Worm (Caenorhabditis elegans): ENCODE data around the gene Y50D7A.3.

Y50D7A.3 gene

DNA sequence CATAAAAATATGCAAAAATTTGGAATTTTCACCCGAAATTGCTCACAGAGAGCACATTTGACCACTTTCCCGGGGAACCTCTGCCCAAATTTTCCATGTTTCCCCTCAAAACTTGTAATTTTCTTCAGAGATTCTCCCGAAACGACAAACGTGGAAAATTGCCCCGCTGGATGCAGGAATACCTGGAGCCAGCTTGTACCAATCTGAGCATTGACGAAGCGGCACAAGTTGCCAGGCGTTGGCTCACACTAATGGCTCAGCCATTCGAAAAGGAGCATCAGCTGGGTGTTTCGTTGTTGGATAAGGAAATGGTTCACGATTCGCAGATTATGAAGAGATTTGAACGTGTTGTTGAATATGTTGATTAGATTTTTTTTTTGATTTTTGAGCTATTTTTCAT is 28.2 kb downstream of the Y50D7A.3 start:
- TF ChIP-seq lsl-1 (GFP tag; optimal IDR thresholded peaks at IDR 0.05): no peak
- no peak for TF ChIP-seq atf-7 (tag; optimal IDR thresholded peaks at IDR 0.05)
- TF ChIP-seq nhr-179 (tag; optimal IDR thresholded peaks at IDR 0.05): no peak
- no peak for TF ChIP-seq snpc-1.3 (tag; optimal IDR thresholded peaks at IDR 0.05; ENCODE audit: insufficient read depth)
- no peak for TF ChIP-seq hmg-20 (GFP tag; IDR thresholded peaks at IDR 0.05)
- no peak for TF ChIP-seq nfyb-1 (GFP tag; IDR thresholded peaks at IDR 0.05)
- no peak for TF ChIP-seq cebp-2 (GFP tag; IDR thresholded peaks at IDR 0.05)
- TF ChIP-seq snpc-3.4 (tag; optimal IDR thresholded peaks at IDR 0.05): no peak
- TF ChIP-seq lir-1 (GFP tag; conservative IDR thresholded peaks at IDR 0.05): no peak
- TF ChIP-seq ztf-25 (GFP tag; IDR thresholded peaks at IDR 0.05): no peak
- TF ChIP-seq ceh-27 (GFP tag; optimal IDR thresholded peaks at IDR 0.05): no peak

DNA sequence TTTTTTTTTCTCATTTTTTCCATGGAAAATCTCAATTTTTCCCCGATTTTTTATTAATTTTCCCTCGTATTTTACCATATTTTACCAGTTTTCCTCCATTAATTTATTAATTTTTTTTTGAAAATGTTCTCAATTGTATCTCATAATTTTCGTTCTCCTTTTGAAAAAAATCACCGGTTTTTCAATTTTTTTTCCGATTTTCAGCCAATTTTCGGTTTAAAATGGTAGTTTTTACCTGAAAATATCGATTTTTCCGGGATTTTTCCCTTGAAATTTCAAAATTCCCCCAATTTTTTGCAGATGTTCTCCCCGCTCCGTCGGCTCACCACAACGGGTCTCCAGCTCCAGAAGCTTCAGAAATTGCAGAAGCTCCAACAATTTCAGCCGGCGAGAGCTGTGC is 29.5 kb downstream of the Y50D7A.3 start, which contains the start of gene taco-1:
TSS of gene taco-1 (plus strand) at position 301 of the 400 bp plus-strand sequence.
- TF ChIP-seq zim-3 (tag; optimal IDR thresholded peaks at IDR 0.05): no peak
- TF ChIP-seq lir-1 (GFP tag; conservative IDR thresholded peaks at IDR 0.05): no peak
- TF ChIP-seq B0336.3 (GFP tag; IDR thresholded peaks at IDR 0.05): no peak
- TF ChIP-seq tbp1 (GFP tag; optimal IDR thresholded peaks at IDR 0.05): no peak
- TF ChIP-seq fkh-3 (tag; optimal IDR thresholded peaks at IDR 0.05): no peak
- no peak for TF ChIP-seq B0019.2 (GFP tag; conservative IDR thresholded peaks at IDR 0.05)
- no peak for TF ChIP-seq xnd-1 (tag; optimal IDR thresholded peaks at IDR 0.05)
- no peak for TF ChIP-seq nhr-90 (tag; optimal IDR thresholded peaks at IDR 0.05)
- no peak for TF ChIP-seq dox-1 (GFP tag; IDR thresholded peaks at IDR 0.05)
- no peak for TF ChIP-seq attf-6 (GFP tag; IDR thresholded peaks at IDR 0.05)
- no peak for TF ChIP-seq rcor-1 (GFP tag; IDR thresholded peaks at IDR 0.05)
- no peak for TF ChIP-seq ztf-6 (GFP tag; IDR thresholded peaks at IDR 0.05)
- no peak for TF ChIP-seq attf-3 (GFP tag; conservative IDR thresholded peaks at IDR 0.05)
- no peak for TF ChIP-seq F39B2.1 (GFP tag; IDR thresholded peaks at IDR 0.05)

DNA sequence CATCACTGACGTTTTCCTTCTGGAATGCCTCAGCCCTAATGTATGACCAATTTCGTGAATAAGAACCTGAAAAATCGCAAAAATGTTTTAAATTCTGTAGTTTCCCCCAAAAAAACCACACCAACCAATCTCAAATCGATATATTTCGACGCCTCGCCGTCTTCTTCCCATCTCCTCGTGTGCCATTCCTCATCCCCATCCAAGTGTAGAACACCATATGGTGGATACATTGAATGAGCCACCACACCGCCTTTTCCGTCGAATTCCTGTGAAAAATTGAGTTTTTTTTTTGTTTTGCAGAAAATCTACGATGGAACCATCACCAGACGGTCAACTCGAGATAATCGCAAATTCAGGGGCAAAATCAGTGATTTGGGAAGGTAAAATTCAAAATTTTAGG is 38.0 kb downstream of the Y50D7A.3 start, which contains the start of gene Y50D7A.1:
TSS of gene Y50D7A.1 (plus strand) at position 301 of the 400 bp plus-strand sequence.
- TF ChIP-seq F57A8.1 (GFP tag; optimal IDR thresholded peaks at IDR 0.05) (no peak), F33H1.4 (GFP tag; IDR thresholded peaks at IDR 0.05) (no peak), B0019.2 (GFP tag; conservative IDR thresholded peaks at IDR 0.05) (no peak), ztf-6 (GFP tag; IDR thresholded peaks at IDR 0.05) (no peak), attf-3 (GFP tag; conservative IDR thresholded peaks at IDR 0.05) (no peak), rec-8 (tag; optimal IDR thresholded peaks at IDR 0.05) (no peak)

DNA sequence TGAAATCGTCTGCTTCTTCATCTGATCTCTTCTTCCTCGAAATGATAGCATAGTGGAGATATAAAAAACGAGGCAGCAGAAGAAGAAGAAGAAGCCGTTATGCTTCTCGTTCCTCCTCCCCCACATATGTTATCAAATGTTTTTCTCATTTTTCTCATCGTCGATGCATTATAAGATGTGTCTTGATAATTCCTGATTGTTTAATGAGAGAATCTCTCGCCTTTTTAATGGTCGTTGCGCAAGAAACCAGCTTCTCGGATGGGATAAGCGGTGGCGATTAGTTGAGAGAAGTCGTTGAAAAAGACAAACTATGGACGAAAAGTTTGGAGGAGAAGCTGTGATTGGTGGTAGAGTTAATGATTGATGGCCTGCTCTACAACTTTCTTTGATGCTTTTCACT is 40.2 kb downstream of the Y50D7A.3 start, which contains the start of gene Y50D7A.13:
TSS of gene Y50D7A.13 (minus strand) at position 101 of the 400 bp plus-strand sequence.
- TF ChIP-seq F22D6.2 (tag; optimal IDR thresholded peaks at IDR 0.05): no peak
- TF ChIP-seq nhr-120 (GFP tag; IDR thresholded peaks at IDR 0.05): no peak
- no peak for TF ChIP-seq T26A5.8 (tag; optimal IDR thresholded peaks at IDR 0.05)
- no peak for TF ChIP-seq nhr-27 (tag; optimal IDR thresholded peaks at IDR 0.05)
- TF ChIP-seq bed-1 (GFP tag; IDR thresholded peaks at IDR 0.05): no peak
- no peak for TF ChIP-seq madf-3 (GFP tag; IDR thresholded peaks at IDR 0.05)
- no peak for TF ChIP-seq C17E4.6 (GFP tag; IDR thresholded peaks at IDR 0.05)
- no peak for TF ChIP-seq attf-6 (GFP tag; IDR thresholded peaks at IDR 0.05)
- no peak for TF ChIP-seq nhr-80 (tag; optimal IDR thresholded peaks at IDR 0.05)
- no peak for TF ChIP-seq lin-35 (GFP tag; optimal IDR thresholded peaks at IDR 0.05)
- no peak for TF ChIP-seq ztf-18 (tag; optimal IDR thresholded peaks at IDR 0.05)
- TF ChIP-seq hmg-20 (GFP tag; IDR thresholded peaks at IDR 0.05): no peak
- TF ChIP-seq F10E7.11 (tag; optimal IDR thresholded peaks at IDR 0.05): no peak
- TF ChIP-seq Y53F4B.3 (GFP tag; IDR thresholded peaks at IDR 0.05): no peak
- no peak for TF ChIP-seq ccch-3 (GFP tag; optimal IDR thresholded peaks at IDR 0.05)
- TF ChIP-seq unc-62 (GFP tag; optimal IDR thresholded peaks at IDR 0.05): no peak
- no peak for TF ChIP-seq ztf-26 (tag; optimal IDR thresholded peaks at IDR 0.05)
